2 fruit fly cellular contexts compared by ENCODE assay signal in genomic region chr2L:470336-470934, dm6.
TF ChIP-seq lines count a peak whose summit lies in the region.

No protein-coding gene starts in this region.

TF ChIP-seq in whole organism, embryonic, 481 proteins besides CTCF, POLR2A, EP300 and RAD21 (continued from another document and continues in another):
- peak; percentile 78 for TF ChIP-seq Xbp1 (GFP tag; optimal IDR thresholded peaks at IDR 0.05; lab: Kevin White, UChicago)
- TF ChIP-seq TFAM (GFP tag; optimal IDR thresholded peaks at IDR 0.05; lab: Kevin White, UChicago): peak; percentile 38
- TF ChIP-seq CG11247 (GFP tag; IDR thresholded peaks at IDR 0.05; lab: Robert Waterston, UW): no peak
- TF ChIP-seq CG12744 (GFP tag; optimal IDR thresholded peaks at IDR 0.05; lab: Kevin White, UChicago): peak; percentile 74
- TF ChIP-seq abd-A (tag; optimal IDR thresholded peaks at IDR 0.05; lab: Kevin White, UChicago): peak; percentile 72
- peak; percentile 64 for TF ChIP-seq psq (GFP tag; optimal IDR thresholded peaks at IDR 0.05; lab: Kevin White, UChicago)
- peak; percentile 76 for TF ChIP-seq Xrp1 (GFP tag; IDR thresholded peaks at IDR 0.05; lab: Robert Waterston, UW)
- peak; percentile 88 for TF ChIP-seq Sox102F (GFP tag; optimal IDR thresholded peaks at IDR 0.05; lab: Kevin White, UChicago)
- TF ChIP-seq Spps (tag; optimal IDR thresholded peaks at IDR 0.05; lab: Kevin White, UChicago): peak; percentile 43
- TF ChIP-seq Usf (GFP tag; optimal IDR thresholded peaks at IDR 0.05; lab: Kevin White, UChicago): peak; percentile 21
- peak; percentile 49 for TF ChIP-seq Nf-YC (tag; optimal IDR thresholded peaks at IDR 0.05; lab: Kevin White, UChicago)
- peak; percentile 71 for TF ChIP-seq CG4730 (GFP tag; IDR thresholded peaks at IDR 0.05; lab: Robert Waterston, UW)
- TF ChIP-seq gro (GFP tag; optimal IDR thresholded peaks at IDR 0.05; lab: Kevin White, UChicago): peak; percentile 95
- peak; percentile 87 for TF ChIP-seq mam (GFP tag; optimal IDR thresholded peaks at IDR 0.05; lab: Kevin White, UChicago)
- no peak for TF ChIP-seq CG4360 (GFP tag; IDR thresholded peaks at IDR 0.05; lab: Robert Waterston, UW)
- peak; percentile 72 for TF ChIP-seq bab2 (GFP tag; optimal IDR thresholded peaks at IDR 0.05; lab: Kevin White, UChicago)
- no peak for TF ChIP-seq YL-1 (GFP tag; optimal IDR thresholded peaks at IDR 0.05; lab: Kevin White, UChicago)
- no peak for TF ChIP-seq ato (GFP tag; IDR thresholded peaks at IDR 0.05; lab: Robert Waterston, UW; ENCODE audit: partially characterized antibody)
- TF ChIP-seq C15 (GFP tag; IDR thresholded peaks at IDR 0.05; lab: Robert Waterston, UW): no peak
- peak; percentile 60 for TF ChIP-seq CG12942 (GFP tag; optimal IDR thresholded peaks at IDR 0.05; lab: Kevin White, UChicago)
- peak; percentile 74 for TF ChIP-seq H15 (GFP tag; IDR thresholded peaks at IDR 0.05; lab: Robert Waterston, UW)
- no peak for TF ChIP-seq Taf1 (GFP tag; IDR thresholded peaks at IDR 0.05; lab: Robert Waterston, UW)
- TF ChIP-seq fd3F (GFP tag; optimal IDR thresholded peaks at IDR 0.05; lab: Kevin White, UChicago): peak; percentile 57
- no peak for TF ChIP-seq zen2 (GFP tag; IDR thresholded peaks at IDR 0.05; lab: Robert Waterston, UW; ENCODE audit: partially characterized antibody)
- no peak for TF ChIP-seq BEAF-32 (GFP tag; optimal IDR thresholded peaks at IDR 0.05; lab: Kevin White, UChicago)
- peak; percentile 45; the same call in 2 of the 3 replicates for TF ChIP-seq Dbx (GFP tag; IDR thresholded peaks at IDR 0.05; lab: Robert Waterston, UW)
- no peak for TF ChIP-seq ftz-f1 (GFP tag; optimal IDR thresholded peaks at IDR 0.05; lab: Kevin White, UChicago)
- TF ChIP-seq crc (GFP tag; optimal IDR thresholded peaks at IDR 0.05; lab: Kevin White, UChicago): peak; percentile 84
- peak; percentile 74 for TF ChIP-seq CG3838 (GFP tag; optimal IDR thresholded peaks at IDR 0.05; lab: Kevin White, UChicago)
- peak; percentile 72 for TF ChIP-seq H2.0 (GFP tag; IDR thresholded peaks at IDR 0.05; lab: Robert Waterston, UW)
- peak; percentile 62 for TF ChIP-seq NC2β (GFP tag; optimal IDR thresholded peaks at IDR 0.05; lab: Kevin White, UChicago)
- TF ChIP-seq CG8924 (tag; optimal IDR thresholded peaks at IDR 0.05; lab: Kevin White, UChicago): peak; percentile 56
- TF ChIP-seq CG10565 (GFP tag; optimal IDR thresholded peaks at IDR 0.05; lab: Kevin White, UChicago): peak; percentile 15
- TF ChIP-seq cwo (GFP tag; optimal IDR thresholded peaks at IDR 0.05; lab: Kevin White, UChicago): peak; percentile 71
- peak; percentile 75 for TF ChIP-seq tio (GFP tag; optimal IDR thresholded peaks at IDR 0.05; lab: Kevin White, UChicago)
- TF ChIP-seq CG42726 (GFP tag; IDR thresholded peaks at IDR 0.05; lab: Robert Waterston, UW; ENCODE audit: partially characterized antibody): no peak
- peak; percentile 87 for TF ChIP-seq lilli (GFP tag; optimal IDR thresholded peaks at IDR 0.05; lab: Kevin White, UChicago)
- TF ChIP-seq CG10209 (GFP tag; optimal IDR thresholded peaks at IDR 0.05; lab: Kevin White, UChicago): peak; percentile 61
- TF ChIP-seq CG6654 (GFP tag; optimal IDR thresholded peaks at IDR 0.05; lab: Kevin White, UChicago): peak; percentile 56
- TF ChIP-seq Dfd (GFP tag; optimal IDR thresholded peaks at IDR 0.05; lab: Kevin White, UChicago): no peak
- peak; percentile 58 for TF ChIP-seq CG12219 (GFP tag; optimal IDR thresholded peaks at IDR 0.05; lab: Kevin White, UChicago)
- peak; percentile 70 for TF ChIP-seq Ssrp (tag; optimal IDR thresholded peaks at IDR 0.05; lab: Kevin White, UChicago)
- peak; percentile 79 for TF ChIP-seq lmd (GFP tag; IDR thresholded peaks at IDR 0.05; lab: Robert Waterston, UW)
- no peak for TF ChIP-seq unc-4 (GFP tag; IDR thresholded peaks at IDR 0.05; lab: Robert Waterston, UW; ENCODE audit: partially characterized antibody)
- peak; percentile 79 for TF ChIP-seq Camta (GFP tag; optimal IDR thresholded peaks at IDR 0.05; lab: Kevin White, UChicago)
- TF ChIP-seq fd102C (GFP tag; optimal IDR thresholded peaks at IDR 0.05; lab: Kevin White, UChicago): no peak
- TF ChIP-seq grn (GFP tag; optimal IDR thresholded peaks at IDR 0.05; lab: Kevin White, UChicago): no peak
- no peak for TF ChIP-seq lbe (GFP tag; optimal IDR thresholded peaks at IDR 0.05; lab: Kevin White, UChicago)
- TF ChIP-seq nom (GFP tag; optimal IDR thresholded peaks at IDR 0.05; lab: Kevin White, UChicago): peak; percentile 86
- peak; percentile 65 for TF ChIP-seq CG17385 (GFP tag; optimal IDR thresholded peaks at IDR 0.05; lab: Kevin White, UChicago)
- no peak for TF ChIP-seq yki (optimal IDR thresholded peaks at IDR 0.05; lab: Kevin White, UChicago)
- peak; percentile 77 for TF ChIP-seq CG34422 (GFP tag; IDR thresholded peaks at IDR 0.05; lab: Robert Waterston, UW)
- TF ChIP-seq CG12769 (tag; optimal IDR thresholded peaks at IDR 0.05; lab: Kevin White, UChicago): no peak
- TF ChIP-seq CG13424 (tag; optimal IDR thresholded peaks at IDR 0.05; lab: Kevin White, UChicago): peak; percentile 76
- peak; percentile 43; the same call in 1 of the 2 replicates for TF ChIP-seq CG14667 (GFP tag; IDR thresholded peaks at IDR 0.05; lab: Robert Waterston, UW)
- TF ChIP-seq CG7745 (tag; optimal IDR thresholded peaks at IDR 0.05; lab: Kevin White, UChicago): no peak
- TF ChIP-seq gcm (GFP tag; optimal IDR thresholded peaks at IDR 0.05; lab: Kevin White, UChicago): peak; percentile 28
- TF ChIP-seq CG4820 (GFP tag; optimal IDR thresholded peaks at IDR 0.05; lab: Kevin White, UChicago): peak; percentile 28
- peak; percentile 74 for TF ChIP-seq CG7357 (GFP tag; IDR thresholded peaks at IDR 0.05; lab: Robert Waterston, UW)
- TF ChIP-seq CG3847 (GFP tag; IDR thresholded peaks at IDR 0.05; lab: Robert Waterston, UW): peak; percentile 48
- peak; percentile 25 for TF ChIP-seq CG4854 (GFP tag; optimal IDR thresholded peaks at IDR 0.05; lab: Kevin White, UChicago)
- TF ChIP-seq CG3163 (GFP tag; optimal IDR thresholded peaks at IDR 0.05; lab: Kevin White, UChicago): peak; percentile 70
- TF ChIP-seq odd (GFP tag; optimal IDR thresholded peaks at IDR 0.05; lab: Kevin White, UChicago): peak; percentile 47
- TF ChIP-seq CG8765 (GFP tag; IDR thresholded peaks at IDR 0.05; lab: Robert Waterston, UW): peak; percentile 19; the same call in 1 of the 2 replicates
- TF ChIP-seq Mrtf (GFP tag; IDR thresholded peaks at IDR 0.05; lab: Robert Waterston, UW): peak; percentile 44; the same call in 1 of the 3 replicates
- TF ChIP-seq dimm (GFP tag; IDR thresholded peaks at IDR 0.05; lab: Robert Waterston, UW): no peak

TF ChIP-seq in whole organism, prepupa, 60 proteins besides CTCF, POLR2A, EP300 and RAD21 (continued from another document):
- TF ChIP-seq Gug (GFP tag; IDR thresholded peaks at IDR 0.05; lab: Robert Waterston, UW) (peak; percentile 20; the same call in 1 of the 2 replicates), Smox (GFP tag; optimal IDR thresholded peaks at IDR 0.05; lab: Kevin White, UChicago) (peak; percentile 32), CG3919 (GFP tag; optimal IDR thresholded peaks at IDR 0.05; lab: Kevin White, UChicago) (no peak), net (GFP tag; optimal IDR thresholded peaks at IDR 0.05; lab: Kevin White, UChicago) (peak; percentile 60), spab (GFP tag; optimal IDR thresholded peaks at IDR 0.05; lab: Kevin White, UChicago) (peak; percentile 5), Blimp-1 (GFP tag; optimal IDR thresholded peaks at IDR 0.05; lab: Kevin White, UChicago) (no peak), CG16779 (tag; optimal IDR thresholded peaks at IDR 0.05; lab: Kevin White, UChicago) (no peak), CG8119 (GFP tag; IDR thresholded peaks at IDR 0.05; lab: Robert Waterston, UW) (peak; percentile 59; the same call in 2 of the 3 replicates)
